Worm (Caenorhabditis elegans): ENCODE results near the gene cht-3.

The cht-3 gene

ce11 chrIV:7052135-7052534, 48.7 kb downstream of the cht-3 start:
- TF ChIP-seq ama-1 (optimal IDR thresholded peaks at IDR 0.05) (peak; percentile 76), fkh-10 (GFP tag; optimal IDR thresholded peaks at IDR 0.05) (no peak), pqm-1 (tag; optimal IDR thresholded peaks at IDR 0.05) (no peak)

ce11 chrIV:7057677-7058076, 54.3 kb downstream of the cht-3 start, which contains the start of gene srx-50:
srx-50 (plus strand) TSS chrIV:7057977.
- TF ChIP-seq ceh-16 (tag; optimal IDR thresholded peaks at IDR 0.05) (no peak), fkh-10 (GFP tag; optimal IDR thresholded peaks at IDR 0.05) (peak; percentile 18)

Measured in whole organism, L3 larva.